Fruit fly (Drosophila melanogaster) whole organism, embryonic: ENCODE results near the gene Bicra.

Experiments
- Asciz ChIP-seq: fragments of 200-800 bp; sonication (Bioruptor generic); optimal IDR thresholded peaks from 2 replicates; lab custom pipeline; 2017; ENCODE audit warnings: missing biosample characterization, mild to moderate bottlenecking, missing genetic modification characterization, missing genetic modification reagents
- Atf6 ChIP-seq: fragments of 200-800 bp; sonication (Bioruptor generic); IDR thresholded peaks from 2 replicates; pipeline ENCODE4 v1.3.6; 2022; ENCODE audit warnings: missing biosample characterization, missing genetic modification characterization
- Bteb2 ChIP-seq: fragments of 200-800 bp; sonication (Bioruptor generic); optimal IDR thresholded peaks from 2 replicates; lab custom pipeline; 2016; ENCODE audit warnings: missing biosample characterization, missing genetic modification characterization
- CG10959 ChIP-seq: fragments of 200-800 bp; sonication (Bioruptor generic); IDR thresholded peaks from 2 replicates; pipeline ENCODE4 v1.3.6; 2022; ENCODE audit warnings: missing biosample characterization, missing genetic modification characterization
- CG12155 ChIP-seq: fragments of 200-800 bp; sonication (Bioruptor generic); optimal IDR thresholded peaks from 3 replicates; lab custom pipeline; 2016; ENCODE audit warnings: missing biosample characterization, missing genetic modification characterization
- CG14667 ChIP-seq: fragments of 200-800 bp; sonication (Bioruptor generic); IDR thresholded peaks from 2 replicates; pipeline ENCODE4 v1.3.6; 2022; ENCODE audit warnings: missing biosample characterization, missing genetic modification characterization
- CG14710 ChIP-seq: fragments of 200-800 bp; sonication (Bioruptor generic); optimal IDR thresholded peaks from 3 replicates; lab custom pipeline; 2019; ENCODE audit warnings: missing biosample characterization, mild to moderate bottlenecking, missing genetic modification characterization, moderate library complexity
- CG1529 ChIP-seq: fragments of 200-800 bp; sonication (Bioruptor generic); optimal IDR thresholded peaks from 3 replicates; lab custom pipeline; 2018; ENCODE audit warnings: missing biosample characterization, missing genetic modification characterization
- CG17385 ChIP-seq: fragments of 200-800 bp; sonication (Bioruptor generic); optimal IDR thresholded peaks from 3 replicates; lab custom pipeline; 2018; ENCODE audit warnings: missing biosample characterization, mild to moderate bottlenecking, missing genetic modification characterization
- CG18619 ChIP-seq: fragments of 200-800 bp; sonication (Bioruptor generic); optimal IDR thresholded peaks from 3 replicates; lab custom pipeline; 2017; ENCODE audit warnings: missing biosample characterization, mild to moderate bottlenecking, missing genetic modification characterization
- CG2129 ChIP-seq: fragments of 200-800 bp; sonication (Bioruptor generic); IDR thresholded peaks from 2 replicates; pipeline ENCODE4 v1.3.6; 2022; ENCODE audit warnings: missing biosample characterization, missing genetic modification characterization; ENCODE audit not compliant: partially characterized antibody
- CG31441 ChIP-seq: fragments of 200-800 bp; sonication (Bioruptor generic); IDR thresholded peaks from 2 replicates; pipeline ENCODE4 v1.3.6; 2022; ENCODE audit warnings: missing biosample characterization, missing genetic modification characterization
- CG3995 ChIP-seq: fragments of 200-800 bp; sonication (Bioruptor generic); optimal IDR thresholded peaks from 3 replicates; lab custom pipeline; 2016; ENCODE audit warnings: missing biosample characterization, missing genetic modification characterization
- CG42726 ChIP-seq: fragments of 200-800 bp; sonication (Bioruptor generic); IDR thresholded peaks from 2 replicates; pipeline ENCODE4 v1.3.6; 2022; ENCODE audit warnings: missing biosample characterization, missing genetic modification characterization; ENCODE audit not compliant: partially characterized antibody
- CG6654 ChIP-seq: fragments of 200-800 bp; sonication (Bioruptor generic); optimal IDR thresholded peaks from 2 replicates; lab custom pipeline; 2017; ENCODE audit warnings: missing biosample characterization, mild to moderate bottlenecking, missing genetic modification characterization
- CG7357 ChIP-seq: fragments of 200-800 bp; sonication (Bioruptor generic); IDR thresholded peaks from 3 replicates; pipeline ENCODE4 v1.3.6; 2022; ENCODE audit warnings: missing biosample characterization, missing genetic modification characterization
- CG7839 ChIP-seq: fragments of 200-800 bp; sonication (Bioruptor generic); optimal IDR thresholded peaks from 3 replicates; lab custom pipeline; 2018; ENCODE audit warnings: missing biosample characterization, mild to moderate bottlenecking, missing genetic modification characterization, moderate library complexity
- CG8089 ChIP-seq: fragments of 200-800 bp; sonication (Bioruptor generic); optimal IDR thresholded peaks from 3 replicates; lab custom pipeline; 2016; ENCODE audit warnings: missing biosample characterization, missing genetic modification characterization
- CG8281 ChIP-seq: fragments of 200-800 bp; sonication (Bioruptor generic); optimal IDR thresholded peaks from 2 replicates; lab custom pipeline; 2018; ENCODE audit warnings: missing biosample characterization, mild to moderate bottlenecking, missing genetic modification characterization, moderate library complexity
- CG8478 ChIP-seq: fragments of >200 bp; optimal IDR thresholded peaks from 2 replicates; lab custom pipeline; 2018
- CG9609 ChIP-seq: fragments of 200-800 bp; sonication (Bioruptor generic); optimal IDR thresholded peaks from 3 replicates; lab custom pipeline; 2016; ENCODE audit warnings: missing biosample characterization, missing genetic modification characterization
- CG9817 ChIP-seq: fragments of 200-800 bp; sonication (Bioruptor generic); optimal IDR thresholded peaks from 2 replicates; lab custom pipeline; 2018; ENCODE audit warnings: missing biosample characterization, mild to moderate bottlenecking, missing genetic modification characterization, moderate library complexity
- Dip2 ChIP-seq: fragments of 200-800 bp; sonication (Bioruptor generic); IDR thresholded peaks from 2 replicates; pipeline ENCODE4 v1.3.6; 2022; ENCODE audit warnings: missing biosample characterization, missing genetic modification characterization
- E2f2 ChIP-seq: fragments of 200-800 bp; sonication (Bioruptor generic); IDR thresholded peaks from 2 replicates; pipeline ENCODE4 v1.3.6; 2022; ENCODE audit warnings: missing biosample characterization, missing genetic modification characterization
- HLH4C ChIP-seq: fragments of 200-800 bp; sonication (Bioruptor generic); IDR thresholded peaks from 3 replicates; pipeline ENCODE4 v1.3.6; 2022; ENCODE audit warnings: missing biosample characterization, missing genetic modification characterization; ENCODE audit not compliant: partially characterized antibody
- HLH54F ChIP-seq: fragments of 200-800 bp; sonication (Bioruptor generic); optimal IDR thresholded peaks from 3 replicates; lab custom pipeline; 2016; ENCODE audit warnings: missing biosample characterization, missing genetic modification characterization
- Hmr ChIP-seq: fragments of 200-800 bp; sonication (Bioruptor generic); optimal IDR thresholded peaks from 3 replicates; lab custom pipeline; 2017; ENCODE audit warnings: mild to moderate bottlenecking, missing biosample characterization, missing genetic modification reagents, missing genetic modification characterization
- Ravus ChIP-seq: fragments of 200-800 bp; sonication (Bioruptor generic); IDR thresholded peaks from 2 replicates; pipeline ENCODE4 v1.3.6; 2022; ENCODE audit warnings: missing biosample characterization, missing genetic modification characterization
- Scr ChIP-seq: fragments of 200-800 bp; sonication (Bioruptor generic); IDR thresholded peaks from 2 replicates; pipeline ENCODE4 v1.3.6; 2022; ENCODE audit warnings: missing biosample characterization, missing genetic modification characterization; ENCODE audit not compliant: partially characterized antibody
- Trl ChIP-seq, 3 experiments: fragments of >200 bp in 2 of 3; fragments of 200-800 bp in 1 of 3; sonication (Bioruptor generic) in 1 of 3; optimal IDR thresholded peaks; 2 replicates in 1 of 3; 3 replicates in 2 of 3; lab custom pipeline; 2016 to 2017; ENCODE audit warnings: missing biosample characterization in 1 of 3, missing genetic modification characterization in 1 of 3
- abd-A ChIP-seq: fragments of 200-800 bp; sonication (Bioruptor generic); optimal IDR thresholded peaks from 3 replicates; lab custom pipeline; 2019; ENCODE audit warnings: missing biosample characterization, mild to moderate bottlenecking, missing genetic modification characterization, moderate library complexity
- ci ChIP-seq: fragments of 200-800 bp; sonication (Bioruptor generic); IDR thresholded peaks from 3 replicates; pipeline ENCODE4 v1.3.6; 2022; ENCODE audit warnings: missing biosample characterization, missing genetic modification characterization
- dimm ChIP-seq: fragments of 200-800 bp; sonication (Bioruptor generic); IDR thresholded peaks from 2 replicates; pipeline ENCODE4 v1.3.6; 2022; ENCODE audit warnings: missing biosample characterization, missing genetic modification characterization
- esg ChIP-seq: fragments of 200-800 bp; sonication (Bioruptor generic); conservative IDR thresholded peaks from 2 replicates; pipeline ENCODE4 v1.3.6; 2022; ENCODE audit warnings: missing biosample characterization, missing genetic modification characterization
- eve ChIP-seq, 2 experiments: fragments of >200 bp; optimal IDR thresholded peaks; 2 replicates each; lab custom pipeline; 2017; ENCODE audit warnings: missing biosample characterization in 2 of 2, missing genetic modification characterization in 2 of 2
- gem ChIP-seq: fragments of 200-800 bp; sonication (Bioruptor generic); optimal IDR thresholded peaks from 2 replicates; lab custom pipeline; 2019; ENCODE audit warnings: missing biosample characterization, mild to moderate bottlenecking, missing genetic modification characterization, moderate library complexity
- hth ChIP-seq: fragments of >200 bp; optimal IDR thresholded peaks from 2 replicates; lab custom pipeline; 2017; ENCODE audit warnings: inconsistent platforms
- jing ChIP-seq: fragments of 200-800 bp; sonication (Bioruptor generic); optimal IDR thresholded peaks from 2 replicates; lab custom pipeline; 2018; ENCODE audit warnings: missing biosample characterization, mild to moderate bottlenecking, missing genetic modification characterization
- knrl ChIP-seq: fragments of 200-800 bp; sonication (Bioruptor generic); IDR thresholded peaks from 3 replicates; pipeline ENCODE4 v1.3.6; 2022; ENCODE audit warnings: missing biosample characterization, missing genetic modification characterization; ENCODE audit not compliant: partially characterized antibody
- mld ChIP-seq: fragments of 200-800 bp; sonication (Bioruptor generic); IDR thresholded peaks from 3 replicates; pipeline ENCODE4 v1.3.6; 2022; ENCODE audit warnings: missing biosample characterization, missing genetic modification characterization; ENCODE audit not compliant: partially characterized antibody
- odd ChIP-seq: fragments of 200-800 bp; sonication (Bioruptor generic); optimal IDR thresholded peaks from 2 replicates; lab custom pipeline; 2017; ENCODE audit warnings: missing biosample characterization, mild to moderate bottlenecking, missing genetic modification characterization
- otp ChIP-seq: fragments of 200-800 bp; sonication (Bioruptor generic); IDR thresholded peaks from 3 replicates; pipeline ENCODE4, ENCODE4 v1.3.6; 2022; ENCODE audit warnings: missing biosample characterization, missing genetic modification characterization
- pros ChIP-seq: fragments of 200-800 bp; sonication (Bioruptor generic); optimal IDR thresholded peaks from 3 replicates; lab custom pipeline; 2019; ENCODE audit warnings: missing biosample characterization, mild to moderate bottlenecking, missing genetic modification characterization, moderate library complexity
- ranshi ChIP-seq: fragments of 200-800 bp; sonication (Bioruptor generic); IDR thresholded peaks from 2 replicates; pipeline ENCODE4 v1.3.6; 2022; ENCODE audit warnings: missing biosample characterization, missing genetic modification characterization
- ro ChIP-seq: fragments of 200-800 bp; sonication (Bioruptor generic); IDR thresholded peaks from 2 replicates; pipeline ENCODE4 v1.3.6; 2022; ENCODE audit warnings: missing biosample characterization, missing genetic modification characterization
- sens ChIP-seq: fragments of 200-800 bp; sonication (Bioruptor generic); peaks from one replicate; lab custom pipeline; 2016; ENCODE audit warnings: missing biosample characterization, missing genetic modification characterization
- ssp ChIP-seq: fragments of 200-800 bp; sonication (Bioruptor generic); IDR thresholded peaks from 2 replicates; pipeline ENCODE4 v1.3.6; 2022; ENCODE audit warnings: missing biosample characterization, missing genetic modification characterization
- ttk ChIP-seq: fragments of 200-800 bp; sonication (Bioruptor generic); IDR thresholded peaks from 2 replicates; pipeline ENCODE4 v2.1.2; 2022; ENCODE audit warnings: missing biosample characterization, missing genetic modification characterization
- zf30C ChIP-seq: fragments of 200-800 bp; sonication (Bioruptor generic); optimal IDR thresholded peaks from 3 replicates; lab custom pipeline; 2018; ENCODE audit warnings: missing biosample characterization, mild to moderate bottlenecking, missing genetic modification characterization

Gene Bicra

dm6 chr3R:29033909-29034629, 28.8 kb upstream of the Bicra start, which contains the start of the genes beta4GalNAcTB and Cpsf100 (continued):
- TF ChIP-seq Asciz (GFP tag; lab: Kevin White, UChicago) (peak; percentile 46), Dip2 (GFP tag; lab: Robert Waterston, UW) (no peak), Trl (optimal IDR thresholded peaks at IDR 0.05; lab: Kevin White, UChicago) (no peak), Trl (GFP tag; optimal IDR thresholded peaks at IDR 0.05; lab: Kevin White, UChicago) (peak; percentile 48), CG8089 (peak; percentile 57), ci (GFP tag; lab: Robert Waterston, UW) (0 out of 3 replicates have a peak, but pooled peaks have one; percentile 32), CG6654 (GFP tag; lab: Kevin White, UChicago) (peak; percentile 35), CG7839 (peak; percentile 79), CG14710 (peak; percentile 78), CG17385 (peak; percentile 69), CG42726 (GFP tag; lab: Robert Waterston, UW) (no peak), pros (GFP tag; lab: Kevin White, UChicago) (no peak), CG7357 (GFP tag; lab: Robert Waterston, UW) (no peak; the same call in 2 of the 3 replicates), ssp (GFP tag; lab: Robert Waterston, UW) (peak; percentile 59), dimm (GFP tag; lab: Robert Waterston, UW) (no peak), odd (GFP tag; lab: Kevin White, UChicago) (no peak), hth (no peak), CG8478 (lab: Kevin White, UChicago) (no peak), knrl (no peak), Hmr (GFP tag; lab: Kevin White, UChicago) (peak; percentile 60), E2f2 (peak; percentile 26; the same call in 1 of the 2 replicates), HLH54F (peak; percentile 68), CG2129 (GFP tag; lab: Robert Waterston, UW) (no peak), CG9609 (peak; percentile 42), CG31441 (GFP tag; lab: Robert Waterston, UW) (peak; percentile 74), Ravus (GFP tag; lab: Robert Waterston, UW) (no peak), CG8281 (tag; lab: Kevin White, UChicago) (peak; percentile 37), zf30C (GFP tag; lab: Kevin White, UChicago) (no peak), HLH4C (no peak), ro (GFP tag; lab: Robert Waterston, UW) (peak; percentile 15; the same call in 1 of the 2 replicates), CG3995 (GFP tag; lab: Kevin White, UChicago) (peak; percentile 63), otp (peak; percentile 40; the same call in 1 of the 3 replicates), CG9817 (tag; lab: Kevin White, UChicago) (peak; percentile 61), mld (GFP tag; lab: Robert Waterston, UW) (no peak), gem (tag; lab: Kevin White, UChicago) (peak; percentile 80), CG1529 (peak; percentile 68), esg (GFP tag; lab: Robert Waterston, UW) (peak; percentile 58), CG18619 (GFP tag; lab: Kevin White, UChicago) (peak; percentile 77), Scr (GFP tag; lab: Robert Waterston, UW) (no peak), jing (peak; percentile 48), CG10959 (GFP tag; lab: Robert Waterston, UW) (peak; percentile 42; the same call in 1 of the 2 replicates), Atf6 (GFP tag; lab: Robert Waterston, UW) (peak; percentile 42; the same call in 1 of the 2 replicates), eve (GFP tag; optimal IDR thresholded peaks at IDR 0.05; lab: Kevin White, UChicago) (no peak), CG14667 (peak; percentile 41), ranshi (GFP tag; lab: Robert Waterston, UW) (peak; percentile 56; the same call in 1 of the 2 replicates), abd-A (tag; lab: Kevin White, UChicago) (no peak), CG12155 (GFP tag; lab: Kevin White, UChicago) (peak; percentile 48), ttk (GFP tag; lab: Robert Waterston, UW) (peak; percentile 34), Bteb2 (peak; percentile 31), sens (GFP tag; lab: Kevin White, UChicago) (peak; percentile 91)
